Worm (Caenorhabditis elegans): ENCODE measurements around the gene F33C8.2.

Gene F33C8.2

DNA sequence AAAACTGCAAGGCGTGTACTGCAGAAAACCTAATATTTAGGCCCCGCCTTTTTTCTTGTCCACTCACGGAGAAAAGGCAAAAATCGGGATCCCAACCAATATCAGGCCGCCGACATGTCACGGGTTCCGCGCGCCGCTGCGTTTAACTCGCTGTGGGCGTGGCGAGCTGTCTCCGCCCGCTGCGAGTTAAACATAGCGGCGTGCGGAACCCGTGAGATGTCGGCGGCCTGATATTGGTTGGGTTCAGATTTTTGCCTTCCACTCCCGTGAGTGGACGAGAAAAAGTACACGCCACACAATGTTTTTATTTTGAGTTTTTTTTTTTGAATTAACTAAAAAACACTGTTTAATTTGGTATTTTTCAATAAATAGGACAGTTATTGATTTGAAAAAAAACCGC is 5.7 kb upstream of the F33C8.2 start:
- no peak for TF ChIP-seq sem-2 (GFP tag; optimal IDR thresholded peaks at IDR 0.05)
- TF ChIP-seq lsy-2 (tag; optimal IDR thresholded peaks at IDR 0.05): no peak
- TF ChIP-seq mep-1 (tag; optimal IDR thresholded peaks at IDR 0.05): no peak
- TF ChIP-seq blmp-1 (tag; optimal IDR thresholded peaks at IDR 0.05): no peak
- TF ChIP-seq tbx-8 (GFP tag; optimal IDR thresholded peaks at IDR 0.05): no peak
- TF ChIP-seq nhr-76 (tag; optimal IDR thresholded peaks at IDR 0.05): no peak
- TF ChIP-seq zip-8 (tag; optimal IDR thresholded peaks at IDR 0.05): no peak

DNA sequence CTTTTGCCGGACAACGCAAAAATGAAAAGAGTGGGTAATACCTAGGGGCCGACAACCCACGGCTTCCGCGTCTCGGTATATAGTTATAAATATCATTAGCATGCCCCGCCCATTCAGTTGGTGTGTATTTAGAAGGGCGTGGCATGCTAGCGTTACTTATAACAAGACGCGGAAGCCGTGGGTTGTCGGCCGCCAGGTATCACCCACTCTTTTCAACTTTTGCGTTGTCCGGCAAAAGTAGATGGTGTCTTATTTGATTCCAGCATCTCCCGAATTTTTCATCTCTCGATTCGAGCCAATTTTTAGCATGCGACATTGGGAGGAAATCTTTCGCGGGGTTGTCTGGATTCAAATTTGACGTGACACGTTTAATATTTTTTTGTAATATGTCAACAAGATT is 3.4 kb upstream of the F33C8.2 start:
- TF ChIP-seq tbx-8 (GFP tag; optimal IDR thresholded peaks at IDR 0.05): no peak
- TF ChIP-seq lin-13 (tag; optimal IDR thresholded peaks at IDR 0.05): no peak
- no peak for TF ChIP-seq blmp-1 (tag; optimal IDR thresholded peaks at IDR 0.05)
- TF ChIP-seq bed-3 (GFP tag; optimal IDR thresholded peaks at IDR 0.05): no peak
- no peak for TF ChIP-seq nhr-12 (tag; optimal IDR thresholded peaks at IDR 0.05)
- no peak for TF ChIP-seq mls-2 (tag; optimal IDR thresholded peaks at IDR 0.05)
- TF ChIP-seq ztf-11 (tag; optimal IDR thresholded peaks at IDR 0.05): no peak
- no peak for TF ChIP-seq nhr-237 (tag; optimal IDR thresholded peaks at IDR 0.05)
- TF ChIP-seq cnd-1 (tag; optimal IDR thresholded peaks at IDR 0.05): no peak
- no peak for TF ChIP-seq unc-120 (tag; optimal IDR thresholded peaks at IDR 0.05; ENCODE audit: poor library complexity, severe bottlenecking)
- TF ChIP-seq lsy-2 (tag; optimal IDR thresholded peaks at IDR 0.05): no peak

DNA sequence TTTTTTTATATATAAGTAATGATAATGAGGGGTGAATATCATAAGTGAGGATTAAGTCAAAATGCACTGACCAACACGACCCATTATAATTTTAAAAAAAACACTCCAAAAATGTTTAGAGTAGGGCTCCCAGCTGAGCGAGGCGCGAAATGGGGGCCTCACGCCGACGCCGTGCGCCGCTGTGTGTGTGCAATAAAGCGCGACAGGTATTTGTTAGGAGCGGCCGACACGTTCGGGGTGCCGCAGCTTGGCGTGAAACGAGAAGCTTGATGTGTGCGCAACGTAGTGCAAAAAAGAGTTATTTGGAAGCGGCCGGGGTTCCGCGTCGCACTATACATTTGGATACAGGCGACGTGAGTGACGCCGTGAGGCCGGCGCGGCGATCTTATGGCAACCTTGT is 3.7 kb downstream of the F33C8.2 start:
- TF ChIP-seq M03D4.4 (tag; optimal IDR thresholded peaks at IDR 0.05) (no peak), zip-8 (tag; optimal IDR thresholded peaks at IDR 0.05) (no peak), blmp-1 (tag; optimal IDR thresholded peaks at IDR 0.05) (no peak), sem-2 (GFP tag; optimal IDR thresholded peaks at IDR 0.05) (no peak), snpc-4 (tag; optimal IDR thresholded peaks at IDR 0.05) (no peak), nhr-76 (tag; optimal IDR thresholded peaks at IDR 0.05) (no peak), pha-4 (tag; optimal IDR thresholded peaks at IDR 0.05) (no peak), unc-120 (tag; optimal IDR thresholded peaks at IDR 0.05; ENCODE audit: poor library complexity, severe bottlenecking) (no peak), bed-3 (GFP tag; optimal IDR thresholded peaks at IDR 0.05) (no peak), ceh-39 (tag; optimal IDR thresholded peaks at IDR 0.05) (no peak), elt-1 (tag; optimal IDR thresholded peaks at IDR 0.05; ENCODE audit: borderline replicate concordance, insufficient read depth) (no peak)

DNA sequence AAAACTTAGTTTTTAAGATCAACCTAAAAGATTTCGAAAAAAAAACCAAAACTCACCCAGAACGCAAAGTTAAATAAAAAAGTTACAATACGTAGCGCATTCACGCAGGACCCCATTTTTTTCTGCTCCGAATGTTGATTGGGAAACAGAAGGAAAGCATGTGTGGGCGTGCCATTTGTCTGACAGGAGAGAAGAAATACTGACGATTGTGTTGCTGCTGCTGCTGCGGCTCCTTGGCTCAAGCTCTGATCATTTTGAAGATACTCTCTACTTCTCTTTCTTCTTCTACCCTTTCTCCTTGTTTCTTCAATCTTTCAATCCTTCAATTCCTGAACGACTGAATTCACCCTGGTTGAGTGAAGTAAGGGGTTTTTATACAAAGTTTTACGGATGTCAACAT is 8.1 kb downstream of the F33C8.2 start, which contains the start of gene tsp-8:
Gene tsp-8, minus strand, starts transcription at position 185 of the 400 bp plus-strand sequence.
- TF ChIP-seq bed-3 (GFP tag; optimal IDR thresholded peaks at IDR 0.05) (no peak), nhr-2 (tag; optimal IDR thresholded peaks at IDR 0.05) (no peak), tbx-8 (GFP tag; optimal IDR thresholded peaks at IDR 0.05) (no peak), hlh-1 (tag; optimal IDR thresholded peaks at IDR 0.05) (peak; percentile 54), zip-8 (tag; optimal IDR thresholded peaks at IDR 0.05) (no peak), ces-1 (GFP tag; optimal IDR thresholded peaks at IDR 0.05) (no peak), mab-5 (tag; optimal IDR thresholded peaks at IDR 0.05) (no peak), snpc-4 (tag; optimal IDR thresholded peaks at IDR 0.05) (no peak), mls-2 (tag; optimal IDR thresholded peaks at IDR 0.05) (no peak)

DNA sequence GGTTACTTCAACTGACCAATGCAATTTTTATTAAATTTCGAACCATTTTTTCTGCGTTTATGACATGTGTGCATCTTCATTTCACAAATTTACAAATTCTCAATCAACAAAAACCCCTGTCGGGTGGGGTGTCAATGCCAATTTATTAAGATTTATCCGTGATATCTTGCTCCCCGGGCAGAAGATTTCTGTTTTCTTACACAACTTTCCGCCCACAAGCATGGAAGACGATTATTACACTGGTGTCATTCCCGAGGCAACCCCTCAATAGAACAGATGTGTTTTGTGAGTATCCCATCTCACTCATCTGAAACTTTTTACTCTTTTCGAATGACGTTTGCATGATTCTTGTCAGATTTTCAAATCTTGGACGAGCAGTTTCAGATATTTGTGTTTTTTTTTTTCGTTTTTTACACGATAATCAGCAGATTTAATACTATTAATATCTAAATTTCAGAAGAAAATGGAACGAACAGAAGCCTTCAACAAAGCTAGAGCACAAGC is 10.7 kb downstream of the F33C8.2 start, which contains the start of gene F33C8.4:
Gene F33C8.4, plus strand, starts transcription at position 454 of the 504 bp plus-strand sequence.
- TF ChIP-seq nhr-12 (tag; optimal IDR thresholded peaks at IDR 0.05) (no peak), elt-1 (tag; optimal IDR thresholded peaks at IDR 0.05; ENCODE audit: borderline replicate concordance, insufficient read depth) (no peak), mab-5 (tag; optimal IDR thresholded peaks at IDR 0.05) (no peak), hlh-1 (tag; optimal IDR thresholded peaks at IDR 0.05) (peak; percentile 45), pha-4 (tag; optimal IDR thresholded peaks at IDR 0.05) (no peak), ztf-11 (tag; optimal IDR thresholded peaks at IDR 0.05) (no peak), unc-120 (tag; optimal IDR thresholded peaks at IDR 0.05; ENCODE audit: poor library complexity, severe bottlenecking) (peak; percentile 36), nhr-76 (tag; optimal IDR thresholded peaks at IDR 0.05) (no peak), elt-3 (tag; optimal IDR thresholded peaks at IDR 0.05) (no peak), unc-62 (GFP tag; optimal IDR thresholded peaks at IDR 0.05) (peak; percentile 53), blmp-1 (tag; optimal IDR thresholded peaks at IDR 0.05) (no peak), unc-39 (tag; optimal IDR thresholded peaks at IDR 0.05) (no peak), sptf-1 (tag; optimal IDR thresholded peaks at IDR 0.05) (no peak)

DNA sequence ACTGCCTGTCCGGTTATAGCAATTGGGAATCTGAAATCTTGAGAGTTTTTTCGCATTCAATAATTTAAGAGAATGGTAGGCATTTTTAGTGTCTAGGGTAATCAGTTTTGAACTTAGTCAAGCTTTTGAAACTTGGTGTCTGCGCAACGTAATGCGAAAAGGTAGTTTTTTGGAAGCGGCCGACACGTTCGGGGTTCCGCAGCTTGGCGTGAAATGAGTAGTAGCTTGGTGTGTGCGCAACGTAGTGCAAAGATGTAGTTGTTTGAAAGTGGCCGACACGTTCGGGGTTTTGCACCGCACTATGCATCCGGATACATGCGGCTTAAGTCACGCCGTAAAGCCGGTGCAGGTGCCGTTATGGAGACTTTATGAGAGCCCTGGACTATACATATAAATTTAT is 15.0 kb downstream of the F33C8.2 start:
- no peak for TF ChIP-seq drap-1 (GFP tag; optimal IDR thresholded peaks at IDR 0.05)
- no peak for TF ChIP-seq bed-3 (GFP tag; optimal IDR thresholded peaks at IDR 0.05)
- TF ChIP-seq blmp-1 (tag; optimal IDR thresholded peaks at IDR 0.05): no peak
- no peak for TF ChIP-seq lin-13 (tag; optimal IDR thresholded peaks at IDR 0.05)
- no peak for TF ChIP-seq unc-62 (GFP tag; optimal IDR thresholded peaks at IDR 0.05)
- TF ChIP-seq hlh-1 (tag; optimal IDR thresholded peaks at IDR 0.05): no peak
- no peak for TF ChIP-seq nhr-28 (tag; optimal IDR thresholded peaks at IDR 0.05)
- TF ChIP-seq sptf-1 (tag; optimal IDR thresholded peaks at IDR 0.05): no peak
- no peak for TF ChIP-seq cnd-1 (tag; optimal IDR thresholded peaks at IDR 0.05)
- TF ChIP-seq nhr-12 (tag; optimal IDR thresholded peaks at IDR 0.05): no peak

Data from whole organism, mixed stage, embryonic.